Worm (Caenorhabditis elegans) whole organism, early embryonic: ENCODE measurements around the gene nol-9.

ENCODE experiments used
- B0310.2 ChIP-seq: sonication (generic microtip); optimal IDR thresholded peaks from 2 replicates; lab custom pipeline; 2016; ENCODE audit warnings: mild to moderate bottlenecking, missing genetic modification characterization, missing compliant biosample characterization
- ama-1 ChIP-seq: fragments of 150-350 bp; optimal IDR thresholded peaks from 2 replicates; lab custom pipeline; 2014
- flt-1 ChIP-seq: fragments of 200-800 bp; sonication (Bioruptor generic); IDR thresholded peaks from 2 replicates; pipeline ENCODE4 v1.3.6; 2022; ENCODE audit warnings: missing genetic modification characterization, missing compliant biosample characterization
- hmbx-1 ChIP-seq: sonication (generic microtip); optimal IDR thresholded peaks from 2 replicates; lab custom pipeline; 2016; ENCODE audit warnings: mild to moderate bottlenecking, missing genetic modification characterization, missing compliant biosample characterization

ce11 chrIV:13472011-13472410 is 49.7 kb downstream of the nol-9 start, which contains the start of the genes ttbk-8.1 and Y38H8A.4:
- TF ChIP-seq ama-1 (lab: Kevin White, UChicago) (no peak), flt-1 (GFP tag; lab: Robert Waterston, UW) (no peak), hmbx-1 (tag; lab: Kevin White, UChicago) (no peak), B0310.2 (tag; lab: Kevin White, UChicago) (no peak)
